Worm (Caenorhabditis elegans) whole organism, L1 larva: ENCODE results near the gene B0252.8.

Experiments
- F16B12.6 ChIP-seq: fragments of 150-350 bp; optimal IDR thresholded peaks from 2 replicates; lab custom pipeline; 2014; ENCODE audit warnings: missing biosample characterization, missing genetic modification characterization
- aly-2 ChIP-seq: fragments of 150-350 bp; optimal IDR thresholded peaks from 2 replicates; lab custom pipeline; 2014; ENCODE audit warnings: missing biosample characterization, missing genetic modification characterization
- ceh-63 ChIP-seq: fragments of 200-800 bp; sonication (Bioruptor generic); optimal IDR thresholded peaks from 2 replicates; lab custom pipeline; 2018; ENCODE audit warnings: mild to moderate bottlenecking, missing genetic modification characterization, missing compliant biosample characterization
- dsc-1 ChIP-seq: sonication (generic microtip); optimal IDR thresholded peaks from 2 replicates; lab custom pipeline; 2016; ENCODE audit warnings: mild to moderate bottlenecking, missing genetic modification characterization, missing compliant biosample characterization
- fos-1 ChIP-seq: fragments of 150-350 bp; optimal IDR thresholded peaks from 2 replicates; lab custom pipeline; 2014; ENCODE audit warnings: missing biosample characterization, missing genetic modification characterization
- hlh-4 ChIP-seq: sonication (generic microtip); optimal IDR thresholded peaks from 2 replicates; lab custom pipeline; 2016; ENCODE audit warnings: mild to moderate bottlenecking, missing genetic modification characterization, missing compliant biosample characterization
- jun-1 ChIP-seq: fragments of 150-350 bp; optimal IDR thresholded peaks from 2 replicates; lab custom pipeline; 2014; ENCODE audit warnings: missing biosample characterization, missing genetic modification reagents, missing genetic modification characterization
- lir-3 ChIP-seq: sonication (generic microtip); optimal IDR thresholded peaks from 2 replicates; lab custom pipeline; 2016; ENCODE audit warnings: mild to moderate bottlenecking, missing genetic modification characterization, moderate library complexity, missing compliant biosample characterization; ENCODE audit not compliant: poor library complexity
- mdl-1 ChIP-seq, 2 experiments: fragments of 150-350 bp; optimal IDR thresholded peaks; 2 replicates each; lab custom pipeline; 2014 to 2017; ENCODE audit warnings: missing biosample characterization in 2 of 2, missing genetic modification characterization in 2 of 2, inconsistent platforms in 1 of 2
- mep-1 ChIP-seq: fragments of 150-350 bp; optimal IDR thresholded peaks from 2 replicates; lab custom pipeline; 2014; ENCODE audit warnings: missing biosample characterization, missing genetic modification characterization
- nhr-76 ChIP-seq: sonication (generic microtip); optimal IDR thresholded peaks from 2 replicates; lab custom pipeline; 2017; ENCODE audit warnings: missing biosample characterization, missing genetic modification characterization
- pag-3 ChIP-seq: sonication (generic microtip); optimal IDR thresholded peaks from 2 replicates; lab custom pipeline; 2017; ENCODE audit warnings: missing genetic modification characterization, mild to moderate bottlenecking, missing compliant biosample characterization, antibody characterized with exemption, borderline replicate concordance; ENCODE audit not compliant: insufficient read depth
- pqm-1 ChIP-seq: sonication (generic microtip); optimal IDR thresholded peaks from 3 replicates; lab custom pipeline; 2017; ENCODE audit warnings: missing biosample characterization, missing genetic modification characterization
- unc-130 ChIP-seq: fragments of 150-350 bp; optimal IDR thresholded peaks from 2 replicates; lab custom pipeline; 2017; ENCODE audit warnings: missing biosample characterization, missing genetic modification characterization, inconsistent platforms

DNA sequence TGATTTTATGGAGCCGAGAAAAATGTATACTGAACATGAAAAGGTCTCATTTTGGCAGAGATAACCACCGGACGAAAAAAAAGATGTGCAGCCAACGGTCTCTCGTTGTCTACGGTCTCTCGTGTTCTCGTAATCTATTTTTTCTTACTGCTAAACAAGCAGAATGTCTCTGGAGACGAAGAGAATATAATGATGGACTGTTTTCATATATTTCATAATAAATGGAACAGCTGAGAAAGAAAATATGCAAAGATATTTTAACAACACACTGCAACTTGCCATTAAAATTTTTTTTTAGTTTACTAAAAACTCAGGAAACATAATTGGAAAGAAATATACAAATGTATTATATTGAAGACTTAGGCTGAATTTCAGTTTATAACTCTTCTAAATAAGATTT, 14.1 kb downstream of the B0252.8 start:
- no peak for TF ChIP-seq unc-130 (tag; lab: Kevin White, UChicago)
- no peak for TF ChIP-seq dsc-1 (tag; lab: Kevin White, UChicago)
- no peak for TF ChIP-seq pqm-1 (tag; lab: Kevin White, UChicago)
- no peak for TF ChIP-seq jun-1 (tag; lab: Kevin White, UChicago)
- TF ChIP-seq F16B12.6 (tag; lab: Kevin White, UChicago): no peak
- TF ChIP-seq aly-2 (tag; lab: Kevin White, UChicago): no peak
- TF ChIP-seq mep-1: peak; percentile 7
- TF ChIP-seq hlh-4: no peak
- no peak for TF ChIP-seq mdl-1 (tag; optimal IDR thresholded peaks at IDR 0.05; lab: Kevin White, UChicago)
- TF ChIP-seq nhr-76 (tag; lab: Kevin White, UChicago): no peak
- no peak for TF ChIP-seq pag-3 (tag; lab: Kevin White, UChicago)
- TF ChIP-seq ceh-63 (GFP tag; lab: Kevin White, UChicago): no peak
- no peak for TF ChIP-seq fos-1 (tag; lab: Kevin White, UChicago)
- TF ChIP-seq lir-3 (tag; lab: Kevin White, UChicago): no peak
